Fruit fly (Drosophila melanogaster): Measurements from ENCODE around the gene Vps60.

- peak; percentile 62 for TF ChIP-seq CG8301 (tag; optimal IDR thresholded peaks at IDR 0.05)
- no peak for TF ChIP-seq CG34367 (tag; optimal IDR thresholded peaks at IDR 0.05)
- TF ChIP-seq CG12605 (GFP tag; IDR thresholded peaks at IDR 0.05): peak; percentile 76
- no peak for TF ChIP-seq gl (tag; optimal IDR thresholded peaks at IDR 0.05)
- no peak for TF ChIP-seq EcR (GFP tag; optimal IDR thresholded peaks at IDR 0.05)
- TF ChIP-seq CG17806 (tag; optimal IDR thresholded peaks at IDR 0.05): peak; percentile 47
- TF ChIP-seq Pif1B (GFP tag; optimal IDR thresholded peaks at IDR 0.05): peak; percentile 44
- TF ChIP-seq Pif1A (GFP tag; optimal IDR thresholded peaks at IDR 0.05): peak; percentile 56
- peak; percentile 87 for TF ChIP-seq CG4496 (GFP tag; IDR thresholded peaks at IDR 0.05)
- TF ChIP-seq Ets98B (GFP tag; IDR thresholded peaks at IDR 0.05): peak; percentile 89
- no peak for TF ChIP-seq CG8159 (tag; optimal IDR thresholded peaks at IDR 0.05)
Observed at dm6 chr3L:17658423-17659267, 37.2 kb upstream of the Vps60 start.
